Worm (Caenorhabditis elegans) whole organism, L3 larva: ENCODE measurements around the gene tbb-6.

Experiments
- ceh-16 ChIP-seq: sonication (generic microtip); optimal IDR thresholded peaks from 2 replicates; lab custom pipeline; 2017; ENCODE audit warnings: missing biosample characterization, missing genetic modification characterization
- ceh-82 ChIP-seq: fragments of 150-350 bp; optimal IDR thresholded peaks from 2 replicates; lab custom pipeline; 2014; ENCODE audit warnings: missing biosample characterization, missing genetic modification characterization
- ceh-9 ChIP-seq: sonication (generic microtip); optimal IDR thresholded peaks from 2 replicates; lab custom pipeline; 2018; ENCODE audit warnings: missing biosample characterization, missing genetic modification characterization
- elt-1 ChIP-seq: fragments of 150-350 bp; optimal IDR thresholded peaks from 2 replicates; lab custom pipeline; 2014; ENCODE audit warnings: missing biosample characterization, missing genetic modification characterization
- eor-1 ChIP-seq, 2 experiments: fragments of 150-350 bp; optimal IDR thresholded peaks; 2 replicates each; lab custom pipeline; 2014 to 2018; ENCODE audit warnings: missing biosample characterization in 2 of 2, missing genetic modification characterization in 2 of 2
- fkh-10 ChIP-seq: sonication (generic microtip); optimal IDR thresholded peaks from 2 replicates; lab custom pipeline; 2017; ENCODE audit warnings: missing biosample characterization, missing genetic modification reagents, missing genetic modification characterization
- fkh-2 ChIP-seq: fragments of 150-350 bp; optimal IDR thresholded peaks from 2 replicates; lab custom pipeline; 2014; ENCODE audit warnings: missing biosample characterization, missing genetic modification reagents, missing genetic modification characterization
- hmg-11 ChIP-seq: sonication (generic microtip); optimal IDR thresholded peaks from 2 replicates; lab custom pipeline; 2016; ENCODE audit warnings: missing genetic modification characterization, missing compliant biosample characterization
- lin-15B ChIP-seq: fragments of 150-350 bp; optimal IDR thresholded peaks from 2 replicates; lab custom pipeline; 2014; ENCODE audit warnings: missing biosample characterization, missing genetic modification characterization
- mdl-1 ChIP-seq: fragments of 150-350 bp; optimal IDR thresholded peaks from 2 replicates; lab custom pipeline; 2014; ENCODE audit warnings: missing biosample characterization, missing genetic modification characterization
- mml-1 ChIP-seq: fragments of 150-350 bp; sonication (generic microtip); optimal IDR thresholded peaks from 3 replicates; lab custom pipeline; 2014; ENCODE audit warnings: missing biosample characterization, missing genetic modification characterization
- nfya-1 ChIP-seq: sonication (generic microtip); optimal IDR thresholded peaks from 2 replicates; lab custom pipeline; 2017; ENCODE audit warnings: missing genetic modification characterization, mild to moderate bottlenecking, missing compliant biosample characterization, antibody characterized with exemption, moderate library complexity; ENCODE audit not compliant: insufficient read depth
- nhr-25 ChIP-seq: sonication (generic microtip); optimal IDR thresholded peaks from 2 replicates; lab custom pipeline; 2017; ENCODE audit warnings: missing biosample characterization, missing genetic modification characterization
- nhr-43 ChIP-seq: sonication (generic microtip); optimal IDR thresholded peaks from 2 replicates; lab custom pipeline; 2016; ENCODE audit warnings: mild to moderate bottlenecking, missing genetic modification characterization, missing compliant biosample characterization; ENCODE audit not compliant: poor library complexity, severe bottlenecking
- tbx-2 ChIP-seq: sonication (generic microtip); optimal IDR thresholded peaks from 2 replicates; lab custom pipeline; 2016; ENCODE audit warnings: mild to moderate bottlenecking, missing genetic modification characterization, missing compliant biosample characterization
- unc-39 ChIP-seq: sonication (generic microtip); optimal IDR thresholded peaks from 4 replicates; lab custom pipeline; 2017; ENCODE audit warnings: missing biosample characterization, missing genetic modification characterization
- unc-62 ChIP-seq: fragments of 150-350 bp; sonication (generic microtip); optimal IDR thresholded peaks from 4 replicates; lab custom pipeline; 2014; ENCODE audit warnings: missing biosample characterization, missing genetic modification reagents, missing genetic modification characterization

The tbb-6 gene

ce11 chrV:12303453-12304077 lies 42.2 kb downstream of the tbb-6 start (continued):
- no peak for TF ChIP-seq unc-39 (tag; lab: Kevin White, UChicago)
- TF ChIP-seq mdl-1 (tag; lab: Kevin White, UChicago): no peak
- peak; percentile 16 for TF ChIP-seq elt-1 (tag; lab: Kevin White, UChicago)
- TF ChIP-seq ceh-82: peak; percentile 94
- peak; percentile 13 for TF ChIP-seq unc-62 (GFP tag; lab: Kevin White, UChicago)
- peak; percentile 97 for TF ChIP-seq nhr-43 (tag; lab: Kevin White, UChicago)

DNA sequence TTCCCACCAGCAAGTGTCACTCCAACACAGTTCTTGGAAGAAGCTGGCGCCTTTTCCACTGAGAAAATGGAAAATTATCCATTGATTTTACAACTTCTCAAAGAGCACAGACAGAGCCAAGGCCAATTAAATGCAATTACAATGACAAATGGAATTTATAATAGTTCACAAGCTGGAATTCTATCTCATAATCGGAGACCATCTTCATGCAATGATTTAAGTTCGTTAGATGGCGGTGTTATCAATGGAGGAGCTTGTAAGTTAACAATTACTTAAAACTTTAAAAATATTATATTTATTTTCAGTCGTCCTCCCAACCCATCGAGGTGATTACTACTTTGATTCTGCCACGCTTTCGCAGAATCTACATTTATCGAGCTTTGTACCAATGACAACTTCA lies 44.3 kb downstream of the tbb-6 start:
- TF ChIP-seq ceh-16 (tag; lab: Kevin White, UChicago): no peak
- TF ChIP-seq nhr-43 (tag; lab: Kevin White, UChicago): no peak
- no peak for TF ChIP-seq nfya-1 (tag; lab: Kevin White, UChicago)
- TF ChIP-seq eor-1 (tag; optimal IDR thresholded peaks at IDR 0.05; lab: Kevin White, UChicago): no peak
- TF ChIP-seq fkh-2: no peak
- no peak for TF ChIP-seq lin-15B (tag; lab: Kevin White, UChicago)
- no peak for TF ChIP-seq fkh-10 (GFP tag; lab: Kevin White, UChicago)
- no peak for TF ChIP-seq hmg-11 (tag; lab: Kevin White, UChicago)
- no peak for TF ChIP-seq nhr-25 (tag; lab: Kevin White, UChicago)

DNA sequence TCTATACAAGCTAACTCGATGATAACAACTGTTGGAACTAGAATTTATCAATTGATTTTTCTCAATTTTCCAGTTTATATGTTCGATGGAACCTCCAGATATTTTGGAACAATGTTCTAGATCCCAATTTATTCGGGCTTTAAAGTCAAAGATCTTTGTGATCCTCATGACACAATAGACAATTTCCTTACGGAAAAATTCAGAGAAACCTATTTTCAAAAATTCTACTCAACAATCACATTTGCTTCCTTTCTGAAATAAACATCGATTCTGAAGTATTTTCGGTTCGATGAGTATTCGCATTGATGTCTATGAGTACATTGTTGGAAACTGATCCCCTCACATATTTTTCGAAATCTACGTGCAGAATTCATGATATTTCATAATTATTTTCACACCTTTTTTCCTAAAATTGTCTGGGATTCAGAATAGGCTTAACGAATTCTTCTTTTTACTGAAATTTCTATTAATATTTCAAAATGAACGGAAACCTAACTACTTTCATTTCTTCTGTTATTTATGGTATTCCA lies 45.7 kb downstream of the tbb-6 start, which contains the start of gene srg-45:
Gene srg-45 (plus strand): TSS at position 480 of the 530 bp plus-strand sequence.
- TF ChIP-seq eor-1 (tag; optimal IDR thresholded peaks at IDR 0.05; lab: Kevin White, UChicago): no peak

- TF ChIP-seq tbx-2 (tag; lab: Kevin White, UChicago) (no peak), mml-1 (tag; lab: Kevin White, UChicago) (no peak), ceh-9 (tag; lab: Kevin White, UChicago) (no peak)
These were observed 48.9 kb downstream of the tbb-6 start, which contains the start of gene hpo-30 for ce11 chrV:12310256-12310655. hpo-30 (minus strand) TSS chrV:12310356.
